Fruit fly (Drosophila melanogaster) whole organism, adult: Measurements from ENCODE around the gene Zip71B.

Source experiments
- CG11617 ChIP-seq: fragments of 200-800 bp; sonication (Bioruptor generic); optimal IDR thresholded peaks from 2 replicates; lab custom pipeline; 2017; ENCODE audit warnings: mild to moderate bottlenecking, missing biosample characterization, missing genetic modification reagents, missing genetic modification characterization
- CG12768 ChIP-seq: fragments of 200-800 bp; sonication (Bioruptor generic); optimal IDR thresholded peaks from 2 replicates; lab custom pipeline; 2017; ENCODE audit warnings: missing biosample characterization, missing genetic modification characterization, mild to moderate bottlenecking, moderate library complexity, missing genetic modification reagents
- CG1620 ChIP-seq: fragments of 200-800 bp; sonication (Bioruptor generic); optimal IDR thresholded peaks from 2 replicates; lab custom pipeline; 2016; ENCODE audit warnings: missing biosample characterization, missing genetic modification characterization
- CG33017 ChIP-seq: fragments of 200-800 bp; sonication (Bioruptor generic); optimal IDR thresholded peaks from 2 replicates; lab custom pipeline; 2018; ENCODE audit warnings: missing biosample characterization, mild to moderate bottlenecking, missing genetic modification characterization, moderate library complexity
- CG5204 ChIP-seq: fragments of 200-800 bp; sonication (Bioruptor generic); optimal IDR thresholded peaks from 2 replicates; lab custom pipeline; 2016; ENCODE audit warnings: missing biosample characterization, missing genetic modification characterization
- Clk ChIP-seq: fragments of 200-800 bp; sonication (Bioruptor generic); optimal IDR thresholded peaks from 2 replicates; lab custom pipeline; 2017; ENCODE audit warnings: missing biosample characterization, missing genetic modification characterization
- Crg-1 ChIP-seq: fragments of 200-800 bp; sonication (Bioruptor generic); optimal IDR thresholded peaks from 2 replicates; lab custom pipeline; 2016; ENCODE audit warnings: missing biosample characterization, missing genetic modification characterization
- Hr96 ChIP-seq: fragments of 200-800 bp; sonication (Bioruptor generic); optimal IDR thresholded peaks from 2 replicates; lab custom pipeline; 2016; ENCODE audit warnings: missing biosample characterization, missing genetic modification characterization
- bab1 ChIP-seq: fragments of 200-800 bp; sonication (Bioruptor generic); optimal IDR thresholded peaks from 3 replicates; lab custom pipeline; 2019; ENCODE audit warnings: missing biosample characterization, mild to moderate bottlenecking, missing genetic modification characterization, moderate library complexity
- cic ChIP-seq: fragments of 200-800 bp; sonication (Bioruptor generic); optimal IDR thresholded peaks from 2 replicates; lab custom pipeline; 2017; ENCODE audit warnings: missing biosample characterization, mild to moderate bottlenecking, missing genetic modification characterization, moderate library complexity
- kay ChIP-seq: fragments of 200-800 bp; sonication (Bioruptor generic); peaks from one replicate; lab custom pipeline; 2016; ENCODE audit warnings: missing biosample characterization, missing genetic modification characterization, borderline replicate concordance
- pad ChIP-seq: fragments of 200-800 bp; sonication (Bioruptor generic); optimal IDR thresholded peaks from 3 replicates; lab custom pipeline; 2017; ENCODE audit warnings: missing biosample characterization, missing genetic modification characterization, mild to moderate bottlenecking, moderate library complexity, missing genetic modification reagents
- tj ChIP-seq: fragments of 200-800 bp; sonication (Bioruptor generic); optimal IDR thresholded peaks from 3 replicates; lab custom pipeline; 2017; ENCODE audit warnings: missing biosample characterization, mild to moderate bottlenecking, missing genetic modification characterization, moderate library complexity

- no peak for TF ChIP-seq pad
- no peak for TF ChIP-seq Clk
- TF ChIP-seq CG11617 (GFP tag; lab: Kevin White, UChicago), result no peak
- TF ChIP-seq Hr96 (GFP tag; lab: Kevin White, UChicago), result no peak
- no peak for TF ChIP-seq kay (GFP tag; lab: Kevin White, UChicago)
- TF ChIP-seq CG33017 (tag; lab: Kevin White, UChicago), result no peak
- TF ChIP-seq cic (GFP tag; lab: Kevin White, UChicago), result no peak
- TF ChIP-seq bab1 (GFP tag; lab: Kevin White, UChicago), result no peak
- TF ChIP-seq CG1620, result no peak
- no peak for TF ChIP-seq Crg-1 (GFP tag; lab: Kevin White, UChicago)
- TF ChIP-seq CG12768 (GFP tag; lab: Kevin White, UChicago), result no peak
- no peak for TF ChIP-seq tj (GFP tag; lab: Kevin White, UChicago)
- TF ChIP-seq CG5204 (GFP tag; lab: Kevin White, UChicago), result no peak
Measured at dm6 chr3L:14942769-14943168, 49.3 kb upstream of the Zip71B start.
